Worm (Caenorhabditis elegans) whole organism, L4/young adult: ENCODE results near the gene F54E7.9.
A peak's percentile ranks its signal among the peaks of the same experiment; 100 is the strongest.

Source experiments
- W03F9.2 ChIP-seq: fragments of 150-350 bp; optimal IDR thresholded peaks from 2 replicates; lab custom pipeline; 2014; ENCODE audit warnings: missing biosample characterization, missing genetic modification characterization
- dao-5 ChIP-seq: sonication (generic microtip); optimal IDR thresholded peaks from 2 replicates; lab custom pipeline; 2016; ENCODE audit warnings: missing genotype, missing genetic modification characterization, moderate library complexity, missing compliant biosample characterization

DNA sequence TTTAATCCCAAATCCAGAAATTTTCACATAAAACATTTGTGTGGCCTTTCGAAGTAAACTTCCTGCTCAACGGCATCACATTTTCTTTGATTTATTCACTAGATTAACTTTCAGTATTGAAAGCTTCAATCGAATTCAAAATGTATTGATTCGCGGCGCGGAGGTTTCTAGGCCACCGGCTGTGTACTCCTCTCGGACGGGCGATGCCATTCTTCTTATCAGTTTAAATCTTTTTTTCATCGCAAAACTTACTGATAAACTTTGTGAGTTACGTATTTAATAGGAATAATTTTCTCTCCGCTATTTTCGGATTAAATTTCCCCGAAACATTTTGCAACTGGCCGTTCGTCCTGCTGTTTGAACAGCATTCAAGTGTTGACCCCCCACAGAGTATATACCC, 44.2 kb upstream of the F54E7.9 start:
- TF ChIP-seq W03F9.2, result peak; percentile 76
- no peak for TF ChIP-seq dao-5 (tag; lab: Kevin White, UChicago)
